Worm (Caenorhabditis elegans): ENCODE measurements around the gene ZK418.11.

ce11 chrIII:7076386-7076785 is 23.7 kb upstream of the ZK418.11 start, which contains the start of gene ZK418.13:
- TF ChIP-seq T07F8.4 (tag; optimal IDR thresholded peaks at IDR 0.05), result no peak
- no peak for TF ChIP-seq athp-1 (tag; optimal IDR thresholded peaks at IDR 0.05)
- TF ChIP-seq sea-2 (GFP tag; IDR thresholded peaks at IDR 0.05), result no peak
- TF ChIP-seq tbx-9 (tag; optimal IDR thresholded peaks at IDR 0.05; ENCODE audit: borderline replicate concordance), result no peak
- TF ChIP-seq him-1 (tag; optimal IDR thresholded peaks at IDR 0.05), result no peak
- no peak for TF ChIP-seq hsf-1 (GFP tag; IDR thresholded peaks at IDR 0.05)
- no peak for TF ChIP-seq ama-1 (optimal IDR thresholded peaks at IDR 0.05)
- no peak for TF ChIP-seq ama-1 (GFP tag; optimal IDR thresholded peaks at IDR 0.05)
